Worm (Caenorhabditis elegans) whole organism, mixed stage, embryonic: ENCODE results near the gene R07B7.12.

Source experiments
- M03D4.4 ChIP-seq: sonication (generic microtip); optimal IDR thresholded peaks from 2 replicates; lab custom pipeline; 2017; ENCODE audit warnings: mild to moderate bottlenecking, missing genetic modification characterization, missing compliant biosample characterization
- elt-3 ChIP-seq: fragments of 150-350 bp; optimal IDR thresholded peaks from 2 replicates; lab custom pipeline; 2014; ENCODE audit warnings: missing biosample characterization, missing genetic modification characterization
- lin-13 ChIP-seq: fragments of 150-350 bp; optimal IDR thresholded peaks from 2 replicates; lab custom pipeline; 2014; ENCODE audit warnings: missing biosample characterization, missing genetic modification characterization
- lin-32 ChIP-seq: fragments of 200-800 bp; sonication (Bioruptor generic); optimal IDR thresholded peaks from 2 replicates; lab custom pipeline; 2018; ENCODE audit warnings: mild to moderate bottlenecking, missing genetic modification characterization, missing compliant biosample characterization
- mab-5 ChIP-seq: fragments of 150-350 bp; optimal IDR thresholded peaks from 2 replicates; lab custom pipeline; 2014; ENCODE audit warnings: missing biosample characterization, missing genetic modification characterization
- mls-2 ChIP-seq: sonication (generic microtip); optimal IDR thresholded peaks from 2 replicates; lab custom pipeline; 2016; ENCODE audit warnings: mild to moderate bottlenecking, missing genetic modification characterization, moderate library complexity, missing compliant biosample characterization
- nhr-28 ChIP-seq: fragments of 150-350 bp; optimal IDR thresholded peaks from 2 replicates; lab custom pipeline; 2014; ENCODE audit warnings: missing biosample characterization, missing genetic modification characterization
- nhr-76 ChIP-seq: sonication (generic microtip); optimal IDR thresholded peaks from 2 replicates; lab custom pipeline; 2017; ENCODE audit warnings: missing biosample characterization, missing genetic modification characterization
- pha-4 ChIP-seq: fragments of 150-350 bp; optimal IDR thresholded peaks from 2 replicates; lab custom pipeline; 2018; ENCODE audit warnings: missing biosample characterization, missing genetic modification reagents, missing genetic modification characterization
- unc-39 ChIP-seq: fragments of 150-350 bp; optimal IDR thresholded peaks from 2 replicates; lab custom pipeline; 2014; ENCODE audit warnings: missing biosample characterization, missing genetic modification characterization
- unc-62 ChIP-seq: fragments of 150-350 bp; optimal IDR thresholded peaks from 2 replicates; lab custom pipeline; 2014; ENCODE audit warnings: missing biosample characterization, missing genetic modification reagents, missing genetic modification characterization
- ztf-11 ChIP-seq: fragments of 150-350 bp; optimal IDR thresholded peaks from 2 replicates; lab custom pipeline; 2014; ENCODE audit warnings: missing biosample characterization, missing genetic modification characterization

ce11 chrV:12053598-12053997, 35.3 kb upstream of the R07B7.12 start, which contains the start of gene F10C2.7:
- TF ChIP-seq ztf-11, result no peak
- no peak for TF ChIP-seq mab-5 (tag; lab: Kevin White, UChicago)
- no peak for TF ChIP-seq M03D4.4 (tag; lab: Kevin White, UChicago)
- no peak for TF ChIP-seq lin-13 (tag; lab: Kevin White, UChicago)
- TF ChIP-seq elt-3 (tag; lab: Kevin White, UChicago), result no peak
- TF ChIP-seq pha-4 (tag; lab: Kevin White, UChicago), result no peak
- TF ChIP-seq unc-39, result no peak
- TF ChIP-seq unc-62 (GFP tag; lab: Kevin White, UChicago), result no peak
- TF ChIP-seq lin-32 (GFP tag; lab: Kevin White, UChicago), result no peak
- no peak for TF ChIP-seq nhr-76 (tag; lab: Kevin White, UChicago)
- TF ChIP-seq nhr-28 (tag; lab: Kevin White, UChicago), result no peak
- no peak for TF ChIP-seq mls-2 (tag; lab: Kevin White, UChicago)
